Worm (Caenorhabditis elegans) whole organism, young adult: ENCODE data around the gene Y38F1A.7.
"Not testable (repeated sequence)": the region's sequence is repeated elsewhere in the genome, so short reads cannot be mapped to it uniquely, and the experiment has no call there.

Experiments used
- dpl-1 ChIP-seq: fragments of 150-350 bp; optimal IDR thresholded peaks from 2 replicates; lab custom pipeline; 2014; ENCODE audit warnings: missing biosample characterization, missing genetic modification reagents, missing genetic modification characterization
- efl-1 ChIP-seq: fragments of 150-350 bp; optimal IDR thresholded peaks from 2 replicates; lab custom pipeline; 2014; ENCODE audit warnings: missing biosample characterization, missing genetic modification reagents, missing genetic modification characterization
- hlh-12 ChIP-seq: sonication (generic microtip); optimal IDR thresholded peaks from 2 replicates; lab custom pipeline; 2016; ENCODE audit warnings: missing genetic modification characterization, missing compliant biosample characterization
- nfya-2 ChIP-seq: fragments of 200-800 bp; sonication (Bioruptor generic); IDR thresholded peaks from 2 replicates; pipeline ENCODE4 v1.3.6; 2022; ENCODE audit warnings: missing genetic modification reagents, missing genetic modification characterization, missing compliant biosample characterization

ce11 chrII:13016381-13016780, 18.8 kb upstream of the Y38F1A.7 start:
- not testable (repeated sequence) for TF ChIP-seq dpl-1; nfya-2 (GFP tag; lab: Robert Waterston, UW); hlh-12; efl-1
